Worm (Caenorhabditis elegans) whole organism, late embryonic: ENCODE data around the gene iff-2.

Experiments
- C08G9.2 ChIP-seq: sonication (generic microtip); optimal IDR thresholded peaks from 2 replicates; lab custom pipeline; 2016; ENCODE audit warnings: mild to moderate bottlenecking, missing genetic modification characterization, moderate library complexity, missing compliant biosample characterization
- C38D4.7 ChIP-seq: fragments of 200-800 bp; sonication (Bioruptor generic); optimal IDR thresholded peaks from 2 replicates; lab custom pipeline; 2018; ENCODE audit warnings: mild to moderate bottlenecking, missing genetic modification characterization, moderate library complexity, missing compliant biosample characterization
- F13H6.1 ChIP-seq: sonication (generic microtip); optimal IDR thresholded peaks from 2 replicates; lab custom pipeline; 2016; ENCODE audit warnings: missing genetic modification characterization, missing compliant biosample characterization
- K09A11.1 ChIP-seq: sonication (generic microtip); optimal IDR thresholded peaks from 2 replicates; lab custom pipeline; 2017; ENCODE audit warnings: antibody characterized with exemption, mild to moderate bottlenecking, missing genetic modification characterization, missing compliant biosample characterization; ENCODE audit not compliant: insufficient read depth
- ahr-1 ChIP-seq: sonication (generic microtip); optimal IDR thresholded peaks from 2 replicates; lab custom pipeline; 2016; ENCODE audit warnings: missing genetic modification characterization, missing compliant biosample characterization
- ama-1 ChIP-seq: fragments of 150-350 bp; optimal IDR thresholded peaks from 2 replicates; lab custom pipeline; 2014
- ceh-14 ChIP-seq: sonication (generic microtip); optimal IDR thresholded peaks from 2 replicates; lab custom pipeline; 2016; ENCODE audit warnings: missing genotype, missing genetic modification characterization, missing compliant biosample characterization
- ceh-19 ChIP-seq: fragments of 200-800 bp; sonication (Bioruptor generic); optimal IDR thresholded peaks from 2 replicates; lab custom pipeline; 2018; ENCODE audit warnings: mild to moderate bottlenecking, missing genetic modification characterization, missing compliant biosample characterization
- ceh-2 ChIP-seq: sonication (generic microtip); optimal IDR thresholded peaks from 2 replicates; lab custom pipeline; 2016; ENCODE audit warnings: missing genotype, missing genetic modification characterization, missing compliant biosample characterization
- ceh-24 ChIP-seq: sonication (generic microtip); optimal IDR thresholded peaks from 2 replicates; lab custom pipeline; 2016; ENCODE audit warnings: mild to moderate bottlenecking, missing genetic modification characterization, missing compliant biosample characterization
- ceh-31 ChIP-seq: sonication (generic microtip); optimal IDR thresholded peaks from 2 replicates; lab custom pipeline; 2016; ENCODE audit warnings: missing genetic modification characterization, missing compliant biosample characterization
- ceh-48 ChIP-seq: sonication (generic microtip); optimal IDR thresholded peaks from 2 replicates; lab custom pipeline; 2016; ENCODE audit warnings: missing genetic modification characterization, inconsistent platforms, missing compliant biosample characterization
- ceh-6 ChIP-seq: fragments of 200-800 bp; sonication (Bioruptor generic); optimal IDR thresholded peaks from 2 replicates; lab custom pipeline; 2018; ENCODE audit warnings: mild to moderate bottlenecking, missing genetic modification characterization, missing compliant biosample characterization
- ceh-9 ChIP-seq: sonication (generic microtip); optimal IDR thresholded peaks from 2 replicates; lab custom pipeline; 2016; ENCODE audit warnings: mild to moderate bottlenecking, missing genetic modification characterization, inconsistent platforms, missing compliant biosample characterization
- dve-1 ChIP-seq: sonication (generic microtip); optimal IDR thresholded peaks from 2 replicates; lab custom pipeline; 2017; ENCODE audit warnings: antibody characterized with exemption, mild to moderate bottlenecking, missing genetic modification characterization, missing compliant biosample characterization
- elt-2 ChIP-seq: sonication (generic microtip); optimal IDR thresholded peaks from 2 replicates; lab custom pipeline; 2016; ENCODE audit warnings: missing genetic modification reagents, missing genetic modification characterization, missing compliant biosample characterization
- elt-4 ChIP-seq: sonication (generic microtip); optimal IDR thresholded peaks from 2 replicates; lab custom pipeline; 2016; ENCODE audit warnings: missing genetic modification characterization, missing compliant biosample characterization
- ets-4 ChIP-seq: sonication (generic microtip); optimal IDR thresholded peaks from 2 replicates; lab custom pipeline; 2016; ENCODE audit warnings: missing genetic modification characterization, missing compliant biosample characterization
- eyg-1 ChIP-seq: sonication (generic microtip); optimal IDR thresholded peaks from 2 replicates; lab custom pipeline; 2016; ENCODE audit warnings: missing genotype, missing genetic modification characterization, missing compliant biosample characterization
- fkh-10 ChIP-seq: fragments of 150-350 bp; optimal IDR thresholded peaks from 2 replicates; lab custom pipeline; 2014; ENCODE audit warnings: missing biosample characterization, missing genetic modification reagents, missing genetic modification characterization
- fkh-6 ChIP-seq: sonication (generic microtip); optimal IDR thresholded peaks from 2 replicates; lab custom pipeline; 2016; ENCODE audit warnings: missing genetic modification characterization, missing compliant biosample characterization
- gmeb-2 ChIP-seq: sonication (generic microtip); optimal IDR thresholded peaks from 2 replicates; lab custom pipeline; 2016; ENCODE audit warnings: missing genetic modification characterization, inconsistent platforms, missing compliant biosample characterization
- hlh-13 ChIP-seq: fragments of 200-800 bp; sonication (Bioruptor generic); optimal IDR thresholded peaks from 2 replicates; lab custom pipeline; 2018; ENCODE audit warnings: mild to moderate bottlenecking, missing genetic modification characterization, missing compliant biosample characterization
- hlh-15 ChIP-seq: sonication (generic microtip); optimal IDR thresholded peaks from 2 replicates; lab custom pipeline; 2016; ENCODE audit warnings: missing genetic modification characterization, missing compliant biosample characterization
- hlh-30 ChIP-seq: sonication (generic microtip); optimal IDR thresholded peaks from 2 replicates; lab custom pipeline; 2017; ENCODE audit warnings: antibody characterized with exemption, missing genetic modification characterization, missing compliant biosample characterization; ENCODE audit not compliant: insufficient read depth
- hlh-6 ChIP-seq: sonication (generic microtip); optimal IDR thresholded peaks from 2 replicates; lab custom pipeline; 2016; ENCODE audit warnings: missing genotype, missing genetic modification characterization, missing compliant biosample characterization
- hlh-8 ChIP-seq: sonication (generic microtip); optimal IDR thresholded peaks from 2 replicates; lab custom pipeline; 2016; ENCODE audit warnings: missing genotype, missing genetic modification characterization, missing compliant biosample characterization
- lim-6 ChIP-seq: sonication (generic microtip); optimal IDR thresholded peaks from 2 replicates; lab custom pipeline; 2016; ENCODE audit warnings: missing genetic modification characterization, missing compliant biosample characterization
- nfya-1 ChIP-seq: sonication (generic microtip); optimal IDR thresholded peaks from 2 replicates; lab custom pipeline; 2017; ENCODE audit warnings: missing genetic modification characterization, mild to moderate bottlenecking, missing compliant biosample characterization, antibody characterized with exemption, moderate library complexity
- pag-3 ChIP-seq: sonication (generic microtip); optimal IDR thresholded peaks from 2 replicates; lab custom pipeline; 2016; ENCODE audit warnings: missing compliant biosample characterization, missing genetic modification characterization, borderline replicate concordance
- pha-2 ChIP-seq: sonication (generic microtip); optimal IDR thresholded peaks from 2 replicates; lab custom pipeline; 2017; ENCODE audit warnings: mild to moderate bottlenecking, missing genetic modification characterization, missing compliant biosample characterization
- pha-4 ChIP-seq: fragments of 150-350 bp; optimal IDR thresholded peaks from 2 replicates; lab custom pipeline; 2018; ENCODE audit warnings: missing biosample characterization, missing genetic modification reagents, missing genetic modification characterization
- ref-2 ChIP-seq: sonication (generic microtip); optimal IDR thresholded peaks from 2 replicates; lab custom pipeline; 2016; ENCODE audit warnings: missing genetic modification characterization, missing compliant biosample characterization
- sox-2 ChIP-seq: fragments of 200-800 bp; sonication (Bioruptor generic); IDR thresholded peaks from 2 replicates; pipeline ENCODE4 v1.3.6; 2022; ENCODE audit warnings: missing genetic modification reagents, missing genetic modification characterization, missing compliant biosample characterization
- syd-9 ChIP-seq: sonication (generic microtip); optimal IDR thresholded peaks from 2 replicates; lab custom pipeline; 2016; ENCODE audit warnings: mild to moderate bottlenecking, missing genetic modification characterization, moderate library complexity, missing compliant biosample characterization
- tbx-2 ChIP-seq: sonication (generic microtip); optimal IDR thresholded peaks from 2 replicates; lab custom pipeline; 2016; ENCODE audit warnings: missing genetic modification characterization, missing compliant biosample characterization
- tbx-7 ChIP-seq: sonication (generic microtip); optimal IDR thresholded peaks from 2 replicates; lab custom pipeline; 2016; ENCODE audit warnings: missing genotype, missing genetic modification characterization, missing compliant biosample characterization
- ttx-3 ChIP-seq: sonication (generic microtip); optimal IDR thresholded peaks from 2 replicates; lab custom pipeline; 2016; ENCODE audit warnings: missing genetic modification reagents, missing genetic modification characterization, missing compliant biosample characterization
- unc-42 ChIP-seq: sonication (generic microtip); optimal IDR thresholded peaks from 2 replicates; lab custom pipeline; 2016; ENCODE audit warnings: missing genotype, missing genetic modification characterization, missing compliant biosample characterization
- zip-5 ChIP-seq: sonication (generic microtip); optimal IDR thresholded peaks from 2 replicates; lab custom pipeline; 2016; ENCODE audit warnings: missing genetic modification characterization, missing compliant biosample characterization
- ztf-16 ChIP-seq: sonication (generic microtip); optimal IDR thresholded peaks from 2 replicates; lab custom pipeline; 2017; ENCODE audit warnings: missing genetic modification characterization, missing compliant biosample characterization

The iff-2 gene

ce11 chrII:8518210-8518609, 43.0 kb downstream of the iff-2 start, which contains the start of gene T13H5.8:
Gene T13H5.8 (plus strand): TSS chrII:8518510.
- no peak for TF ChIP-seq lim-6 (tag; lab: Kevin White, UChicago)
- TF ChIP-seq elt-4 (tag; lab: Kevin White, UChicago) = no peak
- TF ChIP-seq sox-2 (GFP tag; lab: Robert Waterston, UW) = no peak
- TF ChIP-seq dve-1 (tag; lab: Kevin White, UChicago) = no peak
- no peak for TF ChIP-seq ceh-24
- TF ChIP-seq ceh-19 = no peak
- no peak for TF ChIP-seq ref-2 (tag; lab: Kevin White, UChicago)
- TF ChIP-seq ttx-3 (tag; lab: Kevin White, UChicago) = no peak
- no peak for TF ChIP-seq eyg-1 (tag; lab: Kevin White, UChicago)
- no peak for TF ChIP-seq elt-2 (tag; lab: Kevin White, UChicago)
- no peak for TF ChIP-seq ets-4 (tag; lab: Kevin White, UChicago)

ce11 chrII:8516783-8517182, 44.4 kb downstream of the iff-2 start, which contains the start of gene rnh-2:
Gene rnh-2 (plus strand): TSS chrII:8517150.
- peak; percentile 29 for TF ChIP-seq unc-42 (tag; lab: Kevin White, UChicago)
- no peak for TF ChIP-seq pha-4
- no peak for TF ChIP-seq C38D4.7 (GFP tag; lab: Kevin White, UChicago)
- no peak for TF ChIP-seq syd-9 (tag; lab: Kevin White, UChicago)
- no peak for TF ChIP-seq K09A11.1 (tag; lab: Kevin White, UChicago)
- TF ChIP-seq dve-1 (tag; lab: Kevin White, UChicago) = peak; percentile 13
- TF ChIP-seq gmeb-2 (tag; lab: Kevin White, UChicago) = no peak
- no peak for TF ChIP-seq ceh-19
- TF ChIP-seq zip-5 (tag; lab: Kevin White, UChicago) = peak; percentile 56
- TF ChIP-seq hlh-6 = no peak
- TF ChIP-seq ceh-14 (tag; lab: Kevin White, UChicago) = peak; percentile 39
- TF ChIP-seq ceh-6 = no peak
- TF ChIP-seq tbx-2 = peak; percentile 76
- peak; percentile 67 for TF ChIP-seq tbx-7 (tag; lab: Kevin White, UChicago)
- no peak for TF ChIP-seq hlh-15 (tag; lab: Kevin White, UChicago)
- TF ChIP-seq pha-2 (tag; lab: Kevin White, UChicago) = no peak
- no peak for TF ChIP-seq F13H6.1
- TF ChIP-seq ahr-1 (tag; lab: Kevin White, UChicago) = no peak
- no peak for TF ChIP-seq ztf-16 (tag; lab: Kevin White, UChicago)
- TF ChIP-seq lim-6 (tag; lab: Kevin White, UChicago) = peak; percentile 25
- peak; percentile 52 for TF ChIP-seq ref-2 (tag; lab: Kevin White, UChicago)
- no peak for TF ChIP-seq ama-1
- TF ChIP-seq nfya-1 (tag; lab: Kevin White, UChicago) = peak; percentile 4
- peak; percentile 48 for TF ChIP-seq ets-4 (tag; lab: Kevin White, UChicago)
- TF ChIP-seq ceh-48 (tag; lab: Kevin White, UChicago) = no peak
- TF ChIP-seq fkh-10 (GFP tag; lab: Kevin White, UChicago) = no peak
- peak; percentile 74 for TF ChIP-seq C08G9.2
- TF ChIP-seq hlh-8 (tag; lab: Kevin White, UChicago) = peak; percentile 37
- TF ChIP-seq ceh-2 = peak; percentile 80
- no peak for TF ChIP-seq fkh-6 (tag; lab: Kevin White, UChicago)
- TF ChIP-seq pag-3 (tag; lab: Kevin White, UChicago) = no peak
- TF ChIP-seq elt-2 (tag; lab: Kevin White, UChicago) = peak; percentile 68
- TF ChIP-seq hlh-30 (tag; lab: Kevin White, UChicago) = no peak
- peak; percentile 87 for TF ChIP-seq ceh-31 (tag; lab: Kevin White, UChicago)
- TF ChIP-seq hlh-13 (GFP tag; lab: Kevin White, UChicago) = no peak
- no peak for TF ChIP-seq ceh-9 (tag; lab: Kevin White, UChicago)
